Worm (Caenorhabditis elegans) whole organism, L2 larva: ENCODE data around the gene moc-6.

Experiments
- F13H6.1 ChIP-seq: sonication (generic microtip); optimal IDR thresholded peaks from 2 replicates; lab custom pipeline; 2016; ENCODE audit warnings: missing genetic modification characterization, missing compliant biosample characterization
- alr-1 ChIP-seq: fragments of 150-350 bp; optimal IDR thresholded peaks from 2 replicates; lab custom pipeline; 2014; ENCODE audit warnings: missing biosample characterization, missing genetic modification characterization
- ama-1 ChIP-seq: fragments of 150-350 bp; optimal IDR thresholded peaks from 2 replicates; lab custom pipeline; 2018; ENCODE audit warnings: inconsistent platforms
- egl-27 ChIP-seq: sonication (generic microtip); optimal IDR thresholded peaks from 3 replicates; lab custom pipeline; 2017; ENCODE audit warnings: missing biosample characterization, missing genetic modification reagents, missing genetic modification characterization
- skn-1 ChIP-seq: sonication (generic microtip); optimal IDR thresholded peaks from 2 replicates; lab custom pipeline; 2017; ENCODE audit warnings: missing biosample characterization, missing genetic modification characterization
- unc-62 ChIP-seq: fragments of 150-350 bp; optimal IDR thresholded peaks from 2 replicates; lab custom pipeline; 2014; ENCODE audit warnings: missing biosample characterization, missing genetic modification reagents, missing genetic modification characterization
- ztf-4 ChIP-seq: fragments of 150-350 bp; optimal IDR thresholded peaks from 2 replicates; lab custom pipeline; 2014; ENCODE audit warnings: missing biosample characterization, missing genetic modification characterization

- TF ChIP-seq skn-1 (tag; lab: Kevin White, UChicago) (no peak), alr-1 (no peak), ama-1 (lab: Kevin White, UChicago) (no peak), F13H6.1 (tag; lab: Kevin White, UChicago) (no peak), egl-27 (tag; lab: Kevin White, UChicago) (no peak), unc-62 (no peak), ztf-4 (tag; lab: Kevin White, UChicago) (no peak)
Observed at ce11 chrIII:5190671-5191174, 5.1 kb upstream of the moc-6 start, which contains the start of gene hira-1.
